Fruit fly (Drosophila melanogaster) whole organism, embryonic: ENCODE data around the gene brat.

Experiments used
- CG10321 ChIP-seq: fragments of 200-800 bp; sonication (Bioruptor generic); IDR thresholded peaks from 2 replicates; pipeline ENCODE4 v1.3.6; 2022; ENCODE audit warnings: missing biosample characterization, missing genetic modification characterization
- CG11085 ChIP-seq: fragments of 200-800 bp; sonication (Bioruptor generic); IDR thresholded peaks from 2 replicates; pipeline ENCODE4 v1.3.6; 2022; ENCODE audit warnings: missing biosample characterization, missing genetic modification characterization
- CG11504 ChIP-seq: fragments of 200-800 bp; sonication (Bioruptor generic); optimal IDR thresholded peaks from 3 replicates; lab custom pipeline; 2019; ENCODE audit warnings: missing biosample characterization, mild to moderate bottlenecking, missing genetic modification characterization, moderate library complexity
- CG12744 ChIP-seq: fragments of 200-800 bp; sonication (Bioruptor generic); optimal IDR thresholded peaks from 2 replicates; lab custom pipeline; 2016; ENCODE audit warnings: missing biosample characterization, missing genetic modification characterization
- CG13123 ChIP-seq: fragments of 200-800 bp; sonication (Bioruptor generic); optimal IDR thresholded peaks from 2 replicates; lab custom pipeline; 2016; ENCODE audit warnings: missing biosample characterization, missing genetic modification characterization
- CG13424 ChIP-seq: fragments of 200-800 bp; sonication (Bioruptor generic); optimal IDR thresholded peaks from 2 replicates; lab custom pipeline; 2019; ENCODE audit warnings: missing biosample characterization, mild to moderate bottlenecking, missing genetic modification characterization, moderate library complexity
- CG1603 ChIP-seq: fragments of 200-800 bp; sonication (Bioruptor generic); optimal IDR thresholded peaks from 2 replicates; lab custom pipeline; 2019; ENCODE audit warnings: missing biosample characterization, mild to moderate bottlenecking, missing genetic modification characterization, moderate library complexity
- CG17612 ChIP-seq: fragments of 200-800 bp; sonication (Bioruptor generic); IDR thresholded peaks from 2 replicates; pipeline ENCODE4 v1.3.6; 2022; ENCODE audit warnings: missing biosample characterization, missing genetic modification characterization
- CG18619 ChIP-seq: fragments of 200-800 bp; sonication (Bioruptor generic); optimal IDR thresholded peaks from 3 replicates; lab custom pipeline; 2017; ENCODE audit warnings: missing biosample characterization, mild to moderate bottlenecking, missing genetic modification characterization
- CG2199 ChIP-seq: fragments of 200-800 bp; sonication (Bioruptor generic); IDR thresholded peaks from 3 replicates; pipeline ENCODE4 v1.3.6; 2022; ENCODE audit warnings: missing biosample characterization, missing genetic modification characterization
- CG2678 ChIP-seq: fragments of 200-800 bp; sonication (Bioruptor generic); optimal IDR thresholded peaks from 3 replicates; lab custom pipeline; 2019; ENCODE audit warnings: missing biosample characterization, mild to moderate bottlenecking, missing genetic modification characterization, moderate library complexity
- CG31388 ChIP-seq: fragments of 200-800 bp; sonication (Bioruptor generic); optimal IDR thresholded peaks from 2 replicates; lab custom pipeline; 2016; ENCODE audit warnings: missing biosample characterization, missing genetic modification characterization
- CG3847 ChIP-seq: fragments of 200-800 bp; sonication (Bioruptor generic); IDR thresholded peaks from 2 replicates; pipeline ENCODE4 v1.3.6; 2022; ENCODE audit warnings: missing biosample characterization, missing genetic modification characterization
- CG4617 ChIP-seq: fragments of 200-800 bp; sonication (Bioruptor generic); optimal IDR thresholded peaks from 3 replicates; lab custom pipeline; 2016; ENCODE audit warnings: missing biosample characterization, missing genetic modification characterization, borderline replicate concordance
- CG7271 ChIP-seq: fragments of 200-800 bp; sonication (Bioruptor generic); optimal IDR thresholded peaks from 2 replicates; lab custom pipeline; 2018; ENCODE audit warnings: missing biosample characterization, mild to moderate bottlenecking, missing genetic modification characterization, moderate library complexity
- CG7928 ChIP-seq: fragments of 200-800 bp; sonication (Bioruptor generic); optimal IDR thresholded peaks from 2 replicates; lab custom pipeline; 2017; ENCODE audit warnings: missing biosample characterization, mild to moderate bottlenecking, missing genetic modification characterization
- CoRest ChIP-seq: fragments of 200-800 bp; sonication (Bioruptor generic); optimal IDR thresholded peaks from 3 replicates; lab custom pipeline; 2018; ENCODE audit warnings: missing biosample characterization, mild to moderate bottlenecking, missing genetic modification characterization, moderate library complexity
- Dbx ChIP-seq: fragments of 200-800 bp; sonication (Bioruptor generic); IDR thresholded peaks from 3 replicates; pipeline ENCODE4 v1.3.6; 2022; ENCODE audit warnings: missing biosample characterization, missing genetic modification characterization
- Doc2 ChIP-seq: fragments of 200-800 bp; sonication (Bioruptor generic); IDR thresholded peaks from 2 replicates; pipeline ENCODE4 v1.3.6; 2022; ENCODE audit warnings: missing biosample characterization, missing genetic modification characterization
- Dp ChIP-seq: fragments of 200-800 bp; sonication (Bioruptor generic); optimal IDR thresholded peaks from 2 replicates; lab custom pipeline; 2018; ENCODE audit warnings: missing biosample characterization, mild to moderate bottlenecking, missing genetic modification characterization, moderate library complexity
- Dref ChIP-seq: fragments of 200-800 bp; sonication (Bioruptor generic); IDR thresholded peaks from 2 replicates; pipeline ENCODE4 v1.3.6; 2022; ENCODE audit warnings: missing biosample characterization, missing genetic modification characterization
- E2f2 ChIP-seq: fragments of 200-800 bp; sonication (Bioruptor generic); IDR thresholded peaks from 2 replicates; pipeline ENCODE4 v1.3.6; 2022; ENCODE audit warnings: missing biosample characterization, missing genetic modification characterization
- Gug ChIP-seq: fragments of 200-800 bp; sonication (Bioruptor generic); IDR thresholded peaks from 4 replicates; pipeline ENCODE4 v1.3.6; 2022; ENCODE audit warnings: missing biosample characterization, missing genetic modification characterization
- Six4 ChIP-seq: fragments of 200-800 bp; sonication (Bioruptor generic); optimal IDR thresholded peaks from 2 replicates; lab custom pipeline; 2016; ENCODE audit warnings: missing biosample characterization, missing genetic modification characterization
- Spps ChIP-seq: fragments of 200-800 bp; sonication (Bioruptor generic); optimal IDR thresholded peaks from 2 replicates; lab custom pipeline; 2018; ENCODE audit warnings: missing biosample characterization, mild to moderate bottlenecking, missing genetic modification characterization
- YL-1 ChIP-seq: fragments of 200-800 bp; sonication (Bioruptor generic); optimal IDR thresholded peaks from 3 replicates; lab custom pipeline; 2017; ENCODE audit warnings: missing biosample characterization, mild to moderate bottlenecking, missing genetic modification characterization
- al ChIP-seq: fragments of 200-800 bp; sonication (Bioruptor generic); IDR thresholded peaks from 2 replicates; pipeline ENCODE4 v1.3.6; 2022; ENCODE audit warnings: missing biosample characterization, missing genetic modification characterization
- ara ChIP-seq: fragments of 200-800 bp; sonication (Bioruptor generic); IDR thresholded peaks from 2 replicates; pipeline ENCODE4 v1.3.6; 2022; ENCODE audit warnings: missing biosample characterization, missing genetic modification characterization
- caup ChIP-seq: fragments of 200-800 bp; sonication (Bioruptor generic); optimal IDR thresholded peaks from 3 replicates; lab custom pipeline; 2017; ENCODE audit warnings: missing biosample characterization, mild to moderate bottlenecking, missing genetic modification characterization, moderate library complexity; ENCODE audit not compliant: severe bottlenecking
- chif ChIP-seq, 2 experiments: fragments of 200-800 bp; sonication (Bioruptor generic); optimal IDR thresholded peaks; 3 replicates each; lab custom pipeline; 2016; ENCODE audit warnings: missing biosample characterization in 2 of 2, missing genetic modification characterization in 2 of 2
- chinmo ChIP-seq: fragments of 200-800 bp; sonication (Bioruptor generic); IDR thresholded peaks from 4 replicates; pipeline ENCODE4 v1.3.6; 2022; ENCODE audit warnings: missing biosample characterization, missing genetic modification characterization; ENCODE audit not compliant: partially characterized antibody
- ci ChIP-seq: fragments of 200-800 bp; sonication (Bioruptor generic); IDR thresholded peaks from 3 replicates; pipeline ENCODE4 v1.3.6; 2022; ENCODE audit warnings: missing biosample characterization, missing genetic modification characterization
- disco-r ChIP-seq: fragments of 200-800 bp; sonication (Bioruptor generic); optimal IDR thresholded peaks from 2 replicates; lab custom pipeline; 2016; ENCODE audit warnings: missing biosample characterization, missing genetic modification characterization
- fd96Cb ChIP-seq: fragments of 200-800 bp; sonication (Bioruptor generic); optimal IDR thresholded peaks from 2 replicates; lab custom pipeline; 2018; ENCODE audit warnings: missing biosample characterization, mild to moderate bottlenecking, missing genetic modification characterization, moderate library complexity
- fru ChIP-seq: fragments of >200 bp; optimal IDR thresholded peaks from 2 replicates; lab custom pipeline; 2017
- gfzf ChIP-seq: fragments of 200-800 bp; sonication (Bioruptor generic); optimal IDR thresholded peaks from 2 replicates; lab custom pipeline; 2016; ENCODE audit warnings: missing biosample characterization, mild to moderate bottlenecking, missing genetic modification characterization, moderate library complexity
- hth ChIP-seq: fragments of >200 bp; optimal IDR thresholded peaks from 2 replicates; lab custom pipeline; 2017; ENCODE audit warnings: inconsistent platforms
- insv ChIP-seq, 2 experiments: fragments of 200-800 bp; sonication (Bioruptor generic); optimal IDR thresholded peaks; 3 replicates each; lab custom pipeline; 2016 to 2018; ENCODE audit warnings: missing biosample characterization in 2 of 2, missing genetic modification characterization in 2 of 2
- lab ChIP-seq: fragments of 200-800 bp; sonication (Bioruptor generic); optimal IDR thresholded peaks from 3 replicates; lab custom pipeline; 2017; ENCODE audit warnings: missing biosample characterization, missing genetic modification characterization, mild to moderate bottlenecking, moderate library complexity, missing genetic modification reagents
- lola ChIP-seq, 3 experiments: fragments of >200 bp in 2 of 3; fragments of 200-800 bp in 1 of 3; sonication (Bioruptor generic) in 1 of 3; optimal IDR thresholded peaks; 2 replicates each; lab custom pipeline; 2017 to 2019; ENCODE audit warnings: missing biosample characterization in 3 of 3, missing genetic modification characterization in 3 of 3, mild to moderate bottlenecking in 1 of 3, moderate library complexity in 1 of 3
- org-1 ChIP-seq: fragments of 200-800 bp; sonication (Bioruptor generic); optimal IDR thresholded peaks from 2 replicates; lab custom pipeline; 2017; ENCODE audit warnings: missing biosample characterization, missing genetic modification characterization
- row ChIP-seq: fragments of 200-800 bp; sonication (Bioruptor generic); IDR thresholded peaks from 3 replicates; pipeline ENCODE4 v1.3.6; 2022; ENCODE audit warnings: missing biosample characterization, missing genetic modification characterization
- schlank ChIP-seq: fragments of 200-800 bp; sonication (Bioruptor generic); optimal IDR thresholded peaks from 2 replicates; lab custom pipeline; 2018; ENCODE audit warnings: missing biosample characterization, mild to moderate bottlenecking, missing genetic modification characterization
- slbo ChIP-seq: fragments of 200-800 bp; sonication (Bioruptor generic); IDR thresholded peaks from 2 replicates; pipeline ENCODE4 v1.3.6; 2022; ENCODE audit warnings: missing biosample characterization, missing genetic modification characterization
- sob ChIP-seq: fragments of 200-800 bp; sonication (Bioruptor generic); IDR thresholded peaks from 2 replicates; pipeline ENCODE4 v1.3.6; 2022; ENCODE audit warnings: missing biosample characterization, missing genetic modification characterization
- sqz ChIP-seq: fragments of 200-800 bp; sonication (Bioruptor generic); optimal IDR thresholded peaks from 3 replicates; lab custom pipeline; 2018; ENCODE audit warnings: missing biosample characterization, mild to moderate bottlenecking, missing genetic modification characterization
- sug ChIP-seq: fragments of 200-800 bp; optimal IDR thresholded peaks from 2 replicates; lab custom pipeline; 2019; ENCODE audit warnings: missing biosample characterization, mild to moderate bottlenecking, missing genetic modification characterization, moderate library complexity
- unc-4 ChIP-seq: fragments of 200-800 bp; sonication (Bioruptor generic); IDR thresholded peaks from 2 replicates; pipeline ENCODE4 v1.3.6; 2022; ENCODE audit warnings: missing biosample characterization, missing genetic modification characterization; ENCODE audit not compliant: partially characterized antibody
- vnd ChIP-seq: fragments of 200-800 bp; sonication (Bioruptor generic); IDR thresholded peaks from 3 replicates; pipeline ENCODE4 v1.3.6; 2022; ENCODE audit warnings: missing biosample characterization, missing genetic modification characterization; ENCODE audit not compliant: partially characterized antibody
- yki ChIP-seq: fragments of >200 bp; optimal IDR thresholded peaks from 3 replicates; lab custom pipeline; 2018
- zen2 ChIP-seq: fragments of 200-800 bp; sonication (Bioruptor generic); IDR thresholded peaks from 3 replicates; pipeline ENCODE4 v1.3.6; 2022; ENCODE audit warnings: missing biosample characterization, missing genetic modification characterization; ENCODE audit not compliant: partially characterized antibody

The brat gene

DNA sequence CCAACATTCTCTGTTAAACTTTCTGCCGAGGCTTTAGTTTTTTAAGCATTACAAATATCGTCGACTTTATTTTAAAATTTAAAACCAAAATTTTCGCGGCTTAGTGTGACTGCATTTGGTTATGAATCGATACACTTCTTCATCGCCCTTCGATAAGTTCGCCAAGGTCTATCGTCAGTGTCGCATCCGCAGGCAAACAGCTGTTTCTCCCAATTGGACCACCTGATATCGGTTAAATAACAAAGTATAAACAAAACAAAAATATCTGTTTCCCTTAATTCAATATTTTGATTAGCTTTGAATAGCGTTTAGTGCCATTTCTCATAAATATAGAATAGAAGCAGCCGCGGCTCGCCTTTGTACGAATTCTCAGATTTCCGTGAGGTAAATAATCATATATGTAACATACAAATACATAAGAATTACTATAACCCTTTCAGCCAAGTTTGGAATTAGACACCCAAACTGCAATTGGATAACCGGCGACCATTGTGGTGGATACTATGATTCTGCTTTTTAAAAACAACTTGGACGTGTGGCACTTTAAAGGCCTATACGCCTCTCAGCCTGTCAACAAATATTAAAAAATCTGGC lies 19.3 kb upstream of the brat start, which contains the start of gene CG10561 (continued):
- TF ChIP-seq sob (GFP tag; lab: Robert Waterston, UW), result peak; percentile 39; the same call in 1 of the 2 replicates
- TF ChIP-seq CG11504 (tag; lab: Kevin White, UChicago), result peak; percentile 28
- TF ChIP-seq insv (GFP tag; optimal IDR thresholded peaks at IDR 0.05; lab: Kevin White, UChicago), result peak in 1 of 2 experiments; percentile 93
- TF ChIP-seq CG7271, result no peak
- TF ChIP-seq vnd (GFP tag; lab: Robert Waterston, UW), result peak; percentile 48; the same call in 2 of the 3 replicates
- peak; percentile 80 for TF ChIP-seq zen2 (GFP tag; lab: Robert Waterston, UW)
- no peak for TF ChIP-seq org-1 (GFP tag; lab: Kevin White, UChicago)
- TF ChIP-seq Dref (GFP tag; lab: Robert Waterston, UW), result peak; percentile 92
- TF ChIP-seq CG2199 (GFP tag; lab: Robert Waterston, UW), result no peak
- TF ChIP-seq CG18619 (GFP tag; lab: Kevin White, UChicago), result no peak
- TF ChIP-seq sug (tag; lab: Kevin White, UChicago), result peak; percentile 21
- TF ChIP-seq chif (GFP tag; optimal IDR thresholded peaks at IDR 0.05; lab: Kevin White, UChicago), result no peak
- TF ChIP-seq CG4617 (GFP tag; lab: Kevin White, UChicago), result no peak
- TF ChIP-seq Gug, result no peak
- TF ChIP-seq caup (GFP tag; lab: Kevin White, UChicago), result no peak
- TF ChIP-seq Dp, result peak; percentile 95
- TF ChIP-seq CG2678 (tag; lab: Kevin White, UChicago), result no peak
- TF ChIP-seq CoRest (tag; lab: Kevin White, UChicago), result no peak
- TF ChIP-seq lab (GFP tag; lab: Kevin White, UChicago), result no peak
- TF ChIP-seq CG17612, result no peak
- TF ChIP-seq disco-r, result no peak
- TF ChIP-seq Spps (tag; lab: Kevin White, UChicago), result no peak
- no peak for TF ChIP-seq fd96Cb (tag; lab: Kevin White, UChicago)
- TF ChIP-seq CG10321 (GFP tag; lab: Robert Waterston, UW), result no peak
- no peak for TF ChIP-seq sqz (GFP tag; lab: Kevin White, UChicago)
- TF ChIP-seq CG11085 (GFP tag; lab: Robert Waterston, UW), result no peak
- no peak for TF ChIP-seq schlank
- no peak for TF ChIP-seq hth
- peak; percentile 50 for TF ChIP-seq CG1603 (tag; lab: Kevin White, UChicago)
- peak; percentile 97 for TF ChIP-seq E2f2 (GFP tag; lab: Robert Waterston, UW)
- TF ChIP-seq CG13123 (GFP tag; lab: Kevin White, UChicago), result no peak
- no peak for TF ChIP-seq al
- TF ChIP-seq unc-4 (GFP tag; lab: Robert Waterston, UW), result peak; percentile 78
- TF ChIP-seq chinmo (GFP tag; lab: Robert Waterston, UW), result peak; percentile 75; the same call in 2 of the 4 replicates
- no peak for TF ChIP-seq ara (GFP tag; lab: Robert Waterston, UW)
- no peak for TF ChIP-seq CG13424
- TF ChIP-seq lola (GFP tag; optimal IDR thresholded peaks at IDR 0.05; lab: Kevin White, UChicago), result no peak
- TF ChIP-seq fru, result no peak
- TF ChIP-seq ci (GFP tag; lab: Robert Waterston, UW), result no peak
- no peak for TF ChIP-seq slbo (GFP tag; lab: Robert Waterston, UW)
- no peak for TF ChIP-seq Dbx (GFP tag; lab: Robert Waterston, UW)
- no peak for TF ChIP-seq row (GFP tag; lab: Robert Waterston, UW)
- no peak for TF ChIP-seq CG7928 (GFP tag; lab: Kevin White, UChicago)
- TF ChIP-seq yki, result no peak
- TF ChIP-seq CG31388 (GFP tag; lab: Kevin White, UChicago), result no peak
- TF ChIP-seq CG12744 (GFP tag; lab: Kevin White, UChicago), result no peak
- TF ChIP-seq Doc2, result no peak
- TF ChIP-seq YL-1, result peak; percentile 35
- TF ChIP-seq gfzf, result peak; percentile 51
- TF ChIP-seq Six4 (GFP tag; lab: Kevin White, UChicago), result no peak
- peak; percentile 66 for TF ChIP-seq CG3847 (GFP tag; lab: Robert Waterston, UW)
